4 worm cellular contexts compared by ENCODE assay signal in the genomic region with DNA sequence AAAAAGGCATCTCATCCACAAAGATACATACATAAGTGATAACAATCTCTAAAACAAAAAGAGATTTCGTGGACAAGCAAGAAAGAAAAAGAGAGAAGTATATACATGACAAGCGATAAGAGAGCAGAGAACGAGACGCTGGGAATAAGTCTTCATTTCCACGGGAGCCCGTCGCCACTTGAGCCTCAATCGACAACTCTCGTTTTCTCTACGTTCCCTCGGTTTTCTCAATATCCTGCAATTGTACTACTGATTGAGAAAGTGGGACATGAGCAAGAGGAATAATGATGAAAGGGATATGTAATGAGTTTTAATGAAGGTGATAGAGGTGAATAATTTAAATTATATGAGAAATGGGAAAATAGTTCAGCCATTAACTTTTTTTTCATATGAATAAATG.
TF ChIP-seq lines count a peak whose summit lies in the region.

No protein-coding gene starts in this region.

TF ChIP-seq in whole organism, L1 larva, 84 proteins besides CTCF, POLR2A, EP300 and RAD21:
- TF ChIP-seq ceh-90 (tag; optimal IDR thresholded peaks at IDR 0.05; lab: Kevin White, UChicago) (no peak), lin-14 (GFP tag; optimal IDR thresholded peaks at IDR 0.05; lab: Kevin White, UChicago) (peak; percentile 30), rnt-1 (tag; optimal IDR thresholded peaks at IDR 0.05; lab: Kevin White, UChicago) (peak; percentile 58), efl-3 (GFP tag; optimal IDR thresholded peaks at IDR 0.05; lab: Kevin White, UChicago) (no peak), zip-4 (GFP tag; optimal IDR thresholded peaks at IDR 0.05; lab: Kevin White, UChicago) (no peak), nhr-71 (tag; optimal IDR thresholded peaks at IDR 0.05; lab: Kevin White, UChicago) (peak; percentile 41), lsy-2 (tag; optimal IDR thresholded peaks at IDR 0.05; lab: Kevin White, UChicago) (peak in 1 of 2 experiments; percentile 9), nhr-47 (tag; optimal IDR thresholded peaks at IDR 0.05; lab: Kevin White, UChicago) (no peak), C16A3.4 (tag; optimal IDR thresholded peaks at IDR 0.05; lab: Kevin White, UChicago) (no peak), snu-23 (GFP tag; optimal IDR thresholded peaks at IDR 0.05; lab: Kevin White, UChicago) (peak; percentile 22), pag-3 (tag; optimal IDR thresholded peaks at IDR 0.05; lab: Kevin White, UChicago; ENCODE audit: borderline replicate concordance, insufficient read depth) (no peak), grh-1 (GFP tag; IDR thresholded peaks at IDR 0.05; lab: Robert Waterston, UW) (no peak), dpl-1 (GFP tag; optimal IDR thresholded peaks at IDR 0.05; lab: Kevin White, UChicago) (no peak)

TF ChIP-seq in whole organism, L2 larva, 48 proteins besides CTCF, POLR2A, EP300 and RAD21:
- TF ChIP-seq ceh-82 (tag; optimal IDR thresholded peaks at IDR 0.05; lab: Kevin White, UChicago): no peak
- TF ChIP-seq ama-1 (optimal IDR thresholded peaks at IDR 0.05; lab: Kevin White, UChicago): no peak
- TF ChIP-seq sma-9 (GFP tag; optimal IDR thresholded peaks at IDR 0.05; lab: Kevin White, UChicago): peak; percentile 21
- TF ChIP-seq sma-9 (tag; optimal IDR thresholded peaks at IDR 0.05; lab: Kevin White, UChicago): no peak
- TF ChIP-seq F13H6.1 (tag; optimal IDR thresholded peaks at IDR 0.05; lab: Kevin White, UChicago): peak; percentile 24
TF ChIP-seq in whole organism, L2 larva: peak in this region for 2.

TF ChIP-seq in whole organism, late embryonic, 69 proteins besides CTCF, POLR2A, EP300 and RAD21:
- TF ChIP-seq ceh-18 (tag; optimal IDR thresholded peaks at IDR 0.05; lab: Kevin White, UChicago) (peak; percentile 27), unc-55 (GFP tag; optimal IDR thresholded peaks at IDR 0.05; lab: Kevin White, UChicago) (peak; percentile 50), tbx-7 (tag; optimal IDR thresholded peaks at IDR 0.05; lab: Kevin White, UChicago) (no peak)
TF ChIP-seq in whole organism, late embryonic: peak in this region for 2.

TF ChIP-seq in whole organism, mixed stage, embryonic, 35 proteins besides CTCF, POLR2A, EP300 and RAD21:
- TF ChIP-seq unc-120 (tag; optimal IDR thresholded peaks at IDR 0.05; lab: Kevin White, UChicago; ENCODE audit: poor library complexity, severe bottlenecking) (peak; percentile 43), bed-3 (GFP tag; optimal IDR thresholded peaks at IDR 0.05; lab: Kevin White, UChicago) (no peak), elt-3 (tag; optimal IDR thresholded peaks at IDR 0.05; lab: Kevin White, UChicago) (no peak), M03D4.4 (tag; optimal IDR thresholded peaks at IDR 0.05; lab: Kevin White, UChicago) (no peak), ces-1 (GFP tag; optimal IDR thresholded peaks at IDR 0.05; lab: Kevin White, UChicago) (no peak), unc-39 (tag; optimal IDR thresholded peaks at IDR 0.05; lab: Kevin White, UChicago) (no peak), hlh-1 (tag; optimal IDR thresholded peaks at IDR 0.05; lab: Kevin White, UChicago) (peak; percentile 7), pha-4 (tag; optimal IDR thresholded peaks at IDR 0.05; lab: Kevin White, UChicago) (no peak), drap-1 (GFP tag; optimal IDR thresholded peaks at IDR 0.05; lab: Kevin White, UChicago) (no peak), mep-1 (tag; optimal IDR thresholded peaks at IDR 0.05; lab: Kevin White, UChicago) (no peak), sptf-1 (tag; optimal IDR thresholded peaks at IDR 0.05; lab: Kevin White, UChicago) (no peak), unc-62 (GFP tag; optimal IDR thresholded peaks at IDR 0.05; lab: Kevin White, UChicago) (peak; percentile 45), mls-2 (tag; optimal IDR thresholded peaks at IDR 0.05; lab: Kevin White, UChicago) (no peak), elt-1 (tag; optimal IDR thresholded peaks at IDR 0.05; lab: Kevin White, UChicago; ENCODE audit: borderline replicate concordance, insufficient read depth) (no peak)

Comparison
In these comparisons a context has a peak if more than half of its experiments do, and no peak if none do; other contexts are left out.
1. Of the 10 proteins assayed by ChIP-seq in both whole organism, L1 larva and whole organism, late embryonic: peak only in whole organism, L1 larva: rnt-1; only in whole organism, late embryonic: none; in both: none; in neither: 9.